Worm (Caenorhabditis elegans): Measurements from ENCODE around the gene stdh-1.

stdh-1 gene

DNA sequence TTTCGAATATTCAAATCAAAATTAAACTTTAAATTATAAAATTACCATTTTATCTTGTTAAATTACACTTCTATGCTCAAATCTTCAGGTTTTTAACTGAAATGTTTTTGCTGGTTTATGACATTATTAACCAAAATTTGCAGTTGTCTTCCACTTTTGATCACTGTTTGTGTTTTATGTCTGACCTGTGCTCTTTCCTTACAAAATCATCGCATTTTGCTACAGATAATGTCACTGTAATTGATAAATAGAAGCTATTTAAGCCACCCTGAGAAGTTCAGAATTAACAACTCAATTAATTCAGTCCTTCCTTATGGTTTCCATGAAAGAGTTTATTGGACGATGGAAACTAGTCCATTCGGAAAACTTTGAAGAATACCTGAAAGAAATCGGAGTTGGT is 15.8 kb upstream of the stdh-1 start, which contains the start of gene lbp-8:
Gene lbp-8, plus strand, starts transcription at position 301 of the 400 bp plus-strand sequence.
- TF ChIP-seq flt-1 (GFP tag; IDR thresholded peaks at IDR 0.05): no peak
- no peak for TF ChIP-seq ceh-36 (tag; optimal IDR thresholded peaks at IDR 0.05)
- no peak for TF ChIP-seq sea-1 (GFP tag; conservative IDR thresholded peaks at IDR 0.05)
- TF ChIP-seq ceh-13 (GFP tag; optimal IDR thresholded peaks at IDR 0.05): no peak
- no peak for TF ChIP-seq ama-1 (optimal IDR thresholded peaks at IDR 0.05)
- no peak for TF ChIP-seq hmg-4 (GFP tag; optimal IDR thresholded peaks at IDR 0.05)
- no peak for TF ChIP-seq F13C5.2 (tag; optimal IDR thresholded peaks at IDR 0.05)
- TF ChIP-seq tra-4 (tag; optimal IDR thresholded peaks at IDR 0.05): no peak

DNA sequence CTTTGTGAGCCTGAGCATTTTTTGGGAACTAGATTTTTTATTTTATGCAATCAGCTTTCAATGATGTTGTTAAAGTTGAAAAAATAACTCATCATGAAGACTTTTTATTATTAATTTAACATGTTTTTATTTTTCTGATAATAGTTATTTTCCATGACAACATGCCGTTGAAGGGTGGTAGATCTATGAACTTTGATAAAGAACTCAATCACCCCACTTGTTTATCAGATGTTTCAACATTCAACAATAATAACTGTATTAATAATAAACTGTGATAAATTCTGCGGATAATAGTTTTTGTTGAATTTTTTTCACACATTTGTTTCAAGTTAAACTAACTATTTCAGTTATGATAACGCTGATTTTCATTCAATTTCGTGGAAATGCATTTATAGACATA is 14.8 kb upstream of the stdh-1 start:
- TF ChIP-seq pes-1 (GFP tag; IDR thresholded peaks at IDR 0.05): no peak
- no peak for TF ChIP-seq ama-1 (optimal IDR thresholded peaks at IDR 0.05)
- TF ChIP-seq tbx-37 (GFP tag; conservative IDR thresholded peaks at IDR 0.05): no peak
- no peak for TF ChIP-seq hmg-4 (GFP tag; optimal IDR thresholded peaks at IDR 0.05)
- TF ChIP-seq ceh-13 (GFP tag; optimal IDR thresholded peaks at IDR 0.05): no peak
- TF ChIP-seq tra-4 (tag; optimal IDR thresholded peaks at IDR 0.05): no peak
- no peak for TF ChIP-seq hmbx-1 (tag; optimal IDR thresholded peaks at IDR 0.05)
- TF ChIP-seq tbx-11 (GFP tag; IDR thresholded peaks at IDR 0.05): no peak
- no peak for TF ChIP-seq ets-7 (tag; optimal IDR thresholded peaks at IDR 0.05)

DNA sequence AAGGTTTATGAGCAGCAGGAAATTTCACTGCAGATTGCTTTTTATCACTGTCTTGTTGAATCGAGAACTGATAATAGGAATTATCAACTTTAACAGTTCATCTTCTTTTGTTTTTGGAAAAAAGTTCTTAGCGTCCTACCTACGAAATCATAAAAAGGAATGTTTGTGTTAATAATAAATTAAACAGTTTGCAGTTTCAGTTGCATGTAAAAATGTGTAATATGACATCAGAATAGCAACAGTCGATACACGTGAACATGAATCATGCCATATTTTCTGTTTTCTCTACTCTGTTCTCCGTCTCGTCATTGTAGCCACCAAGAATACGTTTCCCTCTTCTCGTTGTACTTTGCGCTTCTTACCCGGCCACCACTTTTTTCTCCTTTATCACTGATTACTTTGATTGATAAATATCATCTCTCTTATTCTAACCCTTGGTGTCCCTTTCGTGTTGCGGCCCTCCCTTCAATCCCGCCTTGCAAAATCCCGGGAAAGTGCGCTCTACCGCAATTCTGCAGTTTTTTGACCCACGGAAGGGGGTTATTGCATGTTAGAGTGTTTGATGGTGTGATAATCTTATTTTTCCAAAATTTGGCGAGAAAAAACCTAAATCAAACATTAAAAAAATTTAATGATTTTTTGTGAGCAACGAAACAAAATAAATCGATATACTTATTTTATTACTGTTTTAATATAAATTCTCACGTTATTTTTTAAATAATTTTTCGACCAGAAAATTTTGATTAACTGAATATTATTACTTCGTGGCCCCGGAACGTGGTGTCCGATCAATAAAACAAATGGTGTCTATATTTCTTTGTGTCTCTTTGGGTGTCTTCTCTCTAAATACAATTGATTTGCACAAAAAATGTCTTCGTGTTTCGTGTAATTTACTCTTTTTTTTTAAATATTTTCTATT is 13.6 kb upstream of the stdh-1 start, which contains the start of gene sptl-3:
Gene sptl-3, plus strand, starts transcription at position 869 of the 919 bp plus-strand sequence.
- no peak for TF ChIP-seq tbx-11 (GFP tag; IDR thresholded peaks at IDR 0.05)
- no peak for TF ChIP-seq sea-1 (GFP tag; conservative IDR thresholded peaks at IDR 0.05)
- TF ChIP-seq hnd-1 (tag; optimal IDR thresholded peaks at IDR 0.05): no peak
- no peak for TF ChIP-seq pes-1 (GFP tag; IDR thresholded peaks at IDR 0.05)
- TF ChIP-seq ets-7 (tag; optimal IDR thresholded peaks at IDR 0.05): no peak
- no peak for TF ChIP-seq tbx-37 (GFP tag; conservative IDR thresholded peaks at IDR 0.05)
- no peak for TF ChIP-seq flt-1 (GFP tag; IDR thresholded peaks at IDR 0.05)
- no peak for TF ChIP-seq hmg-4 (GFP tag; optimal IDR thresholded peaks at IDR 0.05)
- TF ChIP-seq scrt-1 (GFP tag; IDR thresholded peaks at IDR 0.05): no peak
- no peak for TF ChIP-seq B0310.2 (tag; optimal IDR thresholded peaks at IDR 0.05)
- TF ChIP-seq F13C5.2 (tag; optimal IDR thresholded peaks at IDR 0.05): no peak
- TF ChIP-seq ceh-13 (GFP tag; optimal IDR thresholded peaks at IDR 0.05): no peak
- no peak for TF ChIP-seq tra-4 (tag; optimal IDR thresholded peaks at IDR 0.05)
- TF ChIP-seq ceh-36 (tag; optimal IDR thresholded peaks at IDR 0.05): no peak
- no peak for TF ChIP-seq hmbx-1 (tag; optimal IDR thresholded peaks at IDR 0.05)
- no peak for TF ChIP-seq ama-1 (optimal IDR thresholded peaks at IDR 0.05)
- no peak for TF ChIP-seq aly-1 (tag; optimal IDR thresholded peaks at IDR 0.05)

- TF ChIP-seq ceh-36 (tag; optimal IDR thresholded peaks at IDR 0.05) (no peak), ama-1 (optimal IDR thresholded peaks at IDR 0.05) (no peak), tbx-11 (GFP tag; IDR thresholded peaks at IDR 0.05) (no peak), tbx-37 (GFP tag; conservative IDR thresholded peaks at IDR 0.05) (no peak)
Observed at ce11 chrV:13893583-13893982, 12.7 kb upstream of the stdh-1 start.

- no peak for TF ChIP-seq tbx-11 (GFP tag; IDR thresholded peaks at IDR 0.05)
- TF ChIP-seq ceh-36 (tag; optimal IDR thresholded peaks at IDR 0.05): no peak
- no peak for TF ChIP-seq tbx-37 (GFP tag; conservative IDR thresholded peaks at IDR 0.05)
- TF ChIP-seq tra-4 (tag; optimal IDR thresholded peaks at IDR 0.05): no peak
- TF ChIP-seq hmbx-1 (tag; optimal IDR thresholded peaks at IDR 0.05): no peak
- no peak for TF ChIP-seq F13C5.2 (tag; optimal IDR thresholded peaks at IDR 0.05)
- no peak for TF ChIP-seq sea-1 (GFP tag; conservative IDR thresholded peaks at IDR 0.05)
- no peak for TF ChIP-seq aly-1 (tag; optimal IDR thresholded peaks at IDR 0.05)
- no peak for TF ChIP-seq hmg-4 (GFP tag; optimal IDR thresholded peaks at IDR 0.05)
- no peak for TF ChIP-seq B0310.2 (tag; optimal IDR thresholded peaks at IDR 0.05)
- no peak for TF ChIP-seq ets-7 (tag; optimal IDR thresholded peaks at IDR 0.05)
- no peak for TF ChIP-seq pes-1 (GFP tag; IDR thresholded peaks at IDR 0.05)
- TF ChIP-seq scrt-1 (GFP tag; IDR thresholded peaks at IDR 0.05): no peak
- no peak for TF ChIP-seq hnd-1 (tag; optimal IDR thresholded peaks at IDR 0.05)
- TF ChIP-seq ceh-13 (GFP tag; optimal IDR thresholded peaks at IDR 0.05): no peak
- TF ChIP-seq ama-1 (optimal IDR thresholded peaks at IDR 0.05): no peak
- no peak for TF ChIP-seq flt-1 (GFP tag; IDR thresholded peaks at IDR 0.05)
Observed at ce11 chrV:13898356-13898755, 7.9 kb upstream of the stdh-1 start, which contains the start of gene cyp-35C1. Gene cyp-35C1, minus strand, starts transcription at chrV:13898487.

DNA sequence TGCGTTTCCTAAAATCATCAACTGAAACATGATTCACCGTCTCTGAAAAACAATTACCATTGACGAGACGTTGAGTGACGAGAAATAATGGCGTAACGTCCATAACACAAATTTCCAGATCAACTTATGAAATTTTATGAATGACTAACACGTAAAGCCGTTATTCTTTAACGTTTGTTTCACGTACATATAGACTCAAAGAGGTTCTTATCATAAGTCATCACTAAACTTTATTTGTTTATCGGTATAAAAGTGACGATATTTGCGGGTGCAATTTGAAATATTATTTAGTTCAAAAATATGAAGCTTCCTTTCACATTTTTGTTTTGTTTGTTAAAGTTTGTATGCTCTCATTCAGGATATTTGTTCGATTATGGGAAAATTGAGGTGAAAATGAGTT is 7.1 kb upstream of the stdh-1 start, which contains the start of gene oac-3:
Gene oac-3, plus strand, starts transcription at position 301 of the 400 bp plus-strand sequence.
- no peak for TF ChIP-seq ceh-13 (GFP tag; optimal IDR thresholded peaks at IDR 0.05)
- TF ChIP-seq pes-1 (GFP tag; IDR thresholded peaks at IDR 0.05): no peak
- TF ChIP-seq flt-1 (GFP tag; IDR thresholded peaks at IDR 0.05): no peak
- TF ChIP-seq hmbx-1 (tag; optimal IDR thresholded peaks at IDR 0.05): no peak
- no peak for TF ChIP-seq tbx-37 (GFP tag; conservative IDR thresholded peaks at IDR 0.05)
- no peak for TF ChIP-seq aly-1 (tag; optimal IDR thresholded peaks at IDR 0.05)

ce11 chrV:13902495-13902894 is 3.8 kb upstream of the stdh-1 start, which contains the start of gene C06B3.1:
Gene C06B3.1, plus strand, starts transcription at chrV:13902795.
- no peak for TF ChIP-seq ama-1 (optimal IDR thresholded peaks at IDR 0.05)
- no peak for TF ChIP-seq ceh-36 (tag; optimal IDR thresholded peaks at IDR 0.05)
- TF ChIP-seq tbx-37 (GFP tag; conservative IDR thresholded peaks at IDR 0.05): no peak
- TF ChIP-seq pes-1 (GFP tag; IDR thresholded peaks at IDR 0.05): no peak
- TF ChIP-seq ceh-13 (GFP tag; optimal IDR thresholded peaks at IDR 0.05): no peak
- TF ChIP-seq hnd-1 (tag; optimal IDR thresholded peaks at IDR 0.05): no peak
- no peak for TF ChIP-seq scrt-1 (GFP tag; IDR thresholded peaks at IDR 0.05)
- TF ChIP-seq tbx-11 (GFP tag; IDR thresholded peaks at IDR 0.05): no peak
- no peak for TF ChIP-seq F13C5.2 (tag; optimal IDR thresholded peaks at IDR 0.05)
- no peak for TF ChIP-seq tra-4 (tag; optimal IDR thresholded peaks at IDR 0.05)
- no peak for TF ChIP-seq hmg-4 (GFP tag; optimal IDR thresholded peaks at IDR 0.05)
- TF ChIP-seq flt-1 (GFP tag; IDR thresholded peaks at IDR 0.05): no peak
- TF ChIP-seq B0310.2 (tag; optimal IDR thresholded peaks at IDR 0.05): no peak

Data from whole organism, early embryonic.